Fruit fly (Drosophila melanogaster) whole organism, prepupa: ENCODE data around the gene hiw.

Experiments used
- CG10631 ChIP-seq: fragments of 200-800 bp; sonication (Bioruptor generic); optimal IDR thresholded peaks from 2 replicates; lab custom pipeline; 2016; ENCODE audit warnings: missing biosample characterization, missing genetic modification characterization
- CG11294 ChIP-seq: fragments of 200-800 bp; sonication (Bioruptor generic); IDR thresholded peaks from 2 replicates; pipeline ENCODE4 v1.3.6; 2022; ENCODE audit warnings: missing biosample characterization, missing genetic modification characterization
- CG11762 ChIP-seq: fragments of 200-800 bp; sonication (Bioruptor generic); optimal IDR thresholded peaks from 3 replicates; lab custom pipeline; 2016; ENCODE audit warnings: missing biosample characterization, missing genetic modification characterization; ENCODE audit not compliant: insufficient read depth
- CG15336 ChIP-seq: fragments of 200-800 bp; sonication (Bioruptor generic); IDR thresholded peaks from 2 replicates; pipeline ENCODE4 v1.3.6; 2022; ENCODE audit warnings: missing biosample characterization, missing genetic modification characterization
- CG3032 ChIP-seq: fragments of 200-800 bp; optimal IDR thresholded peaks from 2 replicates; lab custom pipeline; 2019; ENCODE audit warnings: missing biosample characterization, mild to moderate bottlenecking, missing genetic modification characterization, moderate library complexity
- CG31627 ChIP-seq: fragments of 200-800 bp; sonication (Bioruptor generic); optimal IDR thresholded peaks from 3 replicates; lab custom pipeline; 2016; ENCODE audit warnings: missing biosample characterization, missing genetic modification characterization
- CG32006 ChIP-seq: fragments of 200-800 bp; sonication (Bioruptor generic); optimal IDR thresholded peaks from 3 replicates; lab custom pipeline; 2017; ENCODE audit warnings: missing biosample characterization, mild to moderate bottlenecking, missing genetic modification characterization
- CG34406 ChIP-seq: fragments of 200-800 bp; sonication (Bioruptor generic); optimal IDR thresholded peaks from 3 replicates; lab custom pipeline; 2016; ENCODE audit warnings: missing biosample characterization, missing genetic modification characterization
- CG3919 ChIP-seq: fragments of 200-800 bp; sonication (Bioruptor generic); optimal IDR thresholded peaks from 3 replicates; lab custom pipeline; 2016; ENCODE audit warnings: missing biosample characterization, missing genetic modification characterization
- CG4318 ChIP-seq: fragments of 200-800 bp; sonication (Bioruptor generic); optimal IDR thresholded peaks from 3 replicates; lab custom pipeline; 2017; ENCODE audit warnings: missing biosample characterization, mild to moderate bottlenecking, missing genetic modification characterization
- CG6163 ChIP-seq: fragments of 200-800 bp; sonication (Bioruptor generic); IDR thresholded peaks from 3 replicates; pipeline ENCODE4 v1.3.6; 2022; ENCODE audit warnings: missing biosample characterization, missing genetic modification characterization
- CG6276 ChIP-seq: fragments of 200-800 bp; sonication (Bioruptor generic); optimal IDR thresholded peaks from 2 replicates; lab custom pipeline; 2017; ENCODE audit warnings: missing biosample characterization, mild to moderate bottlenecking, missing genetic modification characterization
- CG6792 ChIP-seq: fragments of 200-800 bp; sonication (Bioruptor generic); optimal IDR thresholded peaks from 3 replicates; lab custom pipeline; 2016; ENCODE audit warnings: missing biosample characterization, missing genetic modification characterization
- CG6808 ChIP-seq: fragments of 200-800 bp; sonication (Bioruptor generic); optimal IDR thresholded peaks from 3 replicates; lab custom pipeline; 2017; ENCODE audit warnings: missing biosample characterization, missing genetic modification characterization, mild to moderate bottlenecking, moderate library complexity, missing genetic modification reagents
- CG6854 ChIP-seq: fragments of 200-800 bp; sonication (Bioruptor generic); optimal IDR thresholded peaks from 2 replicates; lab custom pipeline; 2017; ENCODE audit warnings: missing biosample characterization, mild to moderate bottlenecking, missing genetic modification characterization
- CG7368 ChIP-seq: fragments of 200-800 bp; sonication (Bioruptor generic); optimal IDR thresholded peaks from 3 replicates; lab custom pipeline; 2016; ENCODE audit warnings: missing biosample characterization, missing genetic modification characterization
- CG8119 ChIP-seq: fragments of 200-800 bp; sonication (Bioruptor generic); IDR thresholded peaks from 3 replicates; pipeline ENCODE4 v1.3.6; 2022; ENCODE audit warnings: missing biosample characterization, missing genetic modification characterization
- CG8319 ChIP-seq: fragments of 200-800 bp; sonication (Bioruptor generic); optimal IDR thresholded peaks from 3 replicates; lab custom pipeline; 2016; ENCODE audit warnings: missing biosample characterization, missing genetic modification characterization
- CG8632 ChIP-seq: fragments of 200-800 bp; sonication (Bioruptor generic); optimal IDR thresholded peaks from 3 replicates; lab custom pipeline; 2016; ENCODE audit warnings: missing biosample characterization, missing genetic modification characterization
- Eip75B ChIP-seq: fragments of 200-800 bp; sonication (Bioruptor generic); optimal IDR thresholded peaks from 3 replicates; lab custom pipeline; 2016; ENCODE audit warnings: missing biosample characterization, missing genetic modification characterization
- Eip78C ChIP-seq: fragments of 200-800 bp; sonication (Bioruptor generic); peaks from one replicate; lab custom pipeline; 2016; ENCODE audit warnings: missing biosample characterization, missing genetic modification characterization
- Eip93F ChIP-seq: fragments of 200-800 bp; sonication (Bioruptor generic); optimal IDR thresholded peaks from 2 replicates; lab custom pipeline; 2016; ENCODE audit warnings: missing biosample characterization, mild to moderate bottlenecking, missing genetic modification characterization
- Ets21C ChIP-seq: fragments of 200-800 bp; sonication (Bioruptor generic); optimal IDR thresholded peaks from 3 replicates; lab custom pipeline; 2016; ENCODE audit warnings: missing biosample characterization, missing genetic modification characterization
- Ets96B ChIP-seq: fragments of 200-800 bp; optimal IDR thresholded peaks from 2 replicates; lab custom pipeline; 2019; ENCODE audit warnings: missing biosample characterization, mild to moderate bottlenecking, missing genetic modification characterization, moderate library complexity
- Gug ChIP-seq: fragments of 200-800 bp; sonication (Bioruptor generic); IDR thresholded peaks from 2 replicates; pipeline ENCODE4 v1.3.6; 2022; ENCODE audit warnings: missing biosample characterization, missing genetic modification characterization
- Hr38 ChIP-seq: sonication (Bioruptor generic); optimal IDR thresholded peaks from 2 replicates; lab custom pipeline; 2016; ENCODE audit warnings: missing biosample characterization, missing genetic modification characterization
- Hr39 ChIP-seq: fragments of 200-800 bp; sonication (Bioruptor generic); optimal IDR thresholded peaks from 2 replicates; lab custom pipeline; 2016; ENCODE audit warnings: missing biosample characterization, missing genetic modification characterization
- Hr4 ChIP-seq: fragments of 200-800 bp; sonication (Bioruptor generic); optimal IDR thresholded peaks from 3 replicates; lab custom pipeline; 2016; ENCODE audit warnings: missing biosample characterization, missing genetic modification characterization
- Lpt ChIP-seq: fragments of 200-800 bp; sonication (Bioruptor generic); optimal IDR thresholded peaks from 3 replicates; lab custom pipeline; 2016; ENCODE audit warnings: missing biosample characterization, missing genetic modification characterization
- Met ChIP-seq: fragments of 200-800 bp; sonication (Bioruptor generic); optimal IDR thresholded peaks from 3 replicates; lab custom pipeline; 2016; ENCODE audit warnings: missing biosample characterization, missing genetic modification characterization
- OdsH ChIP-seq: fragments of 200-800 bp; sonication (Bioruptor generic); optimal IDR thresholded peaks from 3 replicates; lab custom pipeline; 2016; ENCODE audit warnings: missing biosample characterization, missing genetic modification characterization
- Sox14 ChIP-seq: fragments of 200-800 bp; sonication (Bioruptor generic); optimal IDR thresholded peaks from 3 replicates; lab custom pipeline; 2016; ENCODE audit warnings: missing biosample characterization, missing genetic modification characterization
- Sox15 ChIP-seq: fragments of 200-800 bp; sonication (Bioruptor generic); optimal IDR thresholded peaks from 3 replicates; lab custom pipeline; 2016; ENCODE audit warnings: missing biosample characterization, missing genetic modification characterization
- achi ChIP-seq: fragments of 200-800 bp; sonication (Bioruptor generic); optimal IDR thresholded peaks from 3 replicates; lab custom pipeline; 2016; ENCODE audit warnings: missing biosample characterization, missing genetic modification characterization
- acj6 ChIP-seq: fragments of 200-800 bp; sonication (Bioruptor generic); optimal IDR thresholded peaks from 3 replicates; lab custom pipeline; 2016; ENCODE audit warnings: missing biosample characterization, missing genetic modification characterization
- cyc ChIP-seq: fragments of 200-800 bp; sonication (Bioruptor generic); optimal IDR thresholded peaks from 3 replicates; lab custom pipeline; 2016; ENCODE audit warnings: missing biosample characterization, missing genetic modification characterization
- dac ChIP-seq: fragments of 200-800 bp; sonication (Bioruptor generic); optimal IDR thresholded peaks from 2 replicates; lab custom pipeline; 2017; ENCODE audit warnings: missing biosample characterization, mild to moderate bottlenecking, missing genetic modification characterization
- dsx ChIP-seq: fragments of 200-800 bp; optimal IDR thresholded peaks from 3 replicates; lab custom pipeline; 2019; ENCODE audit warnings: missing biosample characterization, mild to moderate bottlenecking, missing genetic modification characterization, moderate library complexity; ENCODE audit not compliant: poor library complexity, severe bottlenecking
- eg ChIP-seq: fragments of 200-800 bp; sonication (Bioruptor generic); IDR thresholded peaks from 3 replicates; pipeline ENCODE4 v1.3.6; 2022; ENCODE audit warnings: missing biosample characterization, missing genetic modification characterization
- esn ChIP-seq: fragments of 200-800 bp; sonication (Bioruptor generic); optimal IDR thresholded peaks from 2 replicates; lab custom pipeline; 2016; ENCODE audit warnings: missing biosample characterization, mild to moderate bottlenecking, missing genetic modification characterization, moderate library complexity
- fkh ChIP-seq: fragments of 200-800 bp; sonication (Bioruptor generic); optimal IDR thresholded peaks from 3 replicates; lab custom pipeline; 2017; ENCODE audit warnings: missing biosample characterization, mild to moderate bottlenecking, missing genetic modification characterization, moderate library complexity
- lz ChIP-seq: fragments of 200-800 bp; sonication (Bioruptor generic); optimal IDR thresholded peaks from 3 replicates; lab custom pipeline; 2016; ENCODE audit warnings: missing biosample characterization, missing genetic modification characterization
- net ChIP-seq: fragments of 200-800 bp; sonication (Bioruptor generic); optimal IDR thresholded peaks from 3 replicates; lab custom pipeline; 2016; ENCODE audit warnings: missing biosample characterization, missing genetic modification characterization
- salr ChIP-seq, 2 experiments: fragments of 200-800 bp; sonication (Bioruptor generic); optimal IDR thresholded peaks; 3 replicates each; lab custom pipeline; 2016 to 2018; ENCODE audit warnings: missing biosample characterization in 2 of 2, missing genetic modification characterization in 2 of 2, mild to moderate bottlenecking in 1 of 2
- spab ChIP-seq: fragments of 200-800 bp; sonication (Bioruptor generic); optimal IDR thresholded peaks from 2 replicates; lab custom pipeline; 2017; ENCODE audit warnings: missing biosample characterization, mild to moderate bottlenecking, missing genetic modification characterization, missing genetic modification reagents
- ss ChIP-seq, 2 experiments: fragments of 200-800 bp; sonication (Bioruptor generic); optimal IDR thresholded peaks; 2 replicates in 1 of 2; 3 replicates in 1 of 2; lab custom pipeline; 2017 to 2018; ENCODE audit warnings: mild to moderate bottlenecking in 2 of 2, missing biosample characterization in 2 of 2, missing genetic modification characterization in 2 of 2, moderate library complexity in 1 of 2
- topi ChIP-seq: fragments of 200-800 bp; sonication (Bioruptor generic); optimal IDR thresholded peaks from 3 replicates; lab custom pipeline; 2016; ENCODE audit warnings: missing biosample characterization, missing genetic modification characterization
- vri ChIP-seq: fragments of 200-800 bp; sonication (Bioruptor generic); optimal IDR thresholded peaks from 3 replicates; lab custom pipeline; 2016; ENCODE audit warnings: missing biosample characterization, mild to moderate bottlenecking, missing genetic modification characterization

Gene hiw

DNA sequence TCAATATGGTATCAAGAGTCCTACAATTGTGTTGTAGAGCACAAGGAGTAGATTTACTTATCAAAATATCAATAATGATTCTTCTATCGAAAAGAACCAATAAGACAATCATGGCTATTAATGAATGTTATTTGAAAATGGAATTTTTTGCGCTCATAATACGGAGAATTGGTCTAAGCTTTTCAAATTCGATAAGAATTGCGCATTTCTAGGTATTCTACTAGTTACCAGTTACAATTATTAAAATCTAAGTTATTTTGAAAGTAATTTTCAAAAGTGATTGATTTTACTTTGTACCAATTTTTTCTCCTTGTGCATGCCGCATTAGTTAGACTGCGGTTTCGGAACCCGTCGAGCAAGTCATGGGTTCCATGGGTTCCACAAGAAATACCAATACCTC is 6.9 kb upstream of the hiw start (continued):
- TF ChIP-seq OdsH (GFP tag; lab: Kevin White, UChicago) = no peak
- no peak for TF ChIP-seq Eip75B (GFP tag; lab: Kevin White, UChicago)
- TF ChIP-seq CG8632 = no peak
- no peak for TF ChIP-seq CG11294 (GFP tag; lab: Robert Waterston, UW)
- TF ChIP-seq Hr39 = peak; percentile 24
- no peak for TF ChIP-seq CG4318 (GFP tag; lab: Kevin White, UChicago)
- peak; percentile 17 for TF ChIP-seq acj6 (GFP tag; lab: Kevin White, UChicago)
- TF ChIP-seq CG6163 (GFP tag; lab: Robert Waterston, UW) = no peak
- TF ChIP-seq CG3919 = no peak
- peak; percentile 49 for TF ChIP-seq esn (GFP tag; lab: Kevin White, UChicago)
- no peak for TF ChIP-seq CG8319 (GFP tag; lab: Kevin White, UChicago)
- no peak for TF ChIP-seq topi (GFP tag; lab: Kevin White, UChicago)
- TF ChIP-seq Ets21C (GFP tag; lab: Kevin White, UChicago) = no peak
- no peak for TF ChIP-seq eg (GFP tag; lab: Robert Waterston, UW)
- TF ChIP-seq Lpt = no peak
- no peak for TF ChIP-seq Gug (GFP tag; lab: Robert Waterston, UW)
- no peak for TF ChIP-seq CG6276
- no peak for TF ChIP-seq CG8119 (GFP tag; lab: Robert Waterston, UW)
- TF ChIP-seq CG6792 (GFP tag; lab: Kevin White, UChicago) = no peak
- TF ChIP-seq dsx (GFP tag; lab: Kevin White, UChicago) = no peak
- TF ChIP-seq achi (GFP tag; lab: Kevin White, UChicago) = no peak
- no peak for TF ChIP-seq CG3032
- no peak for TF ChIP-seq Sox15
- TF ChIP-seq CG7368 = no peak

DNA sequence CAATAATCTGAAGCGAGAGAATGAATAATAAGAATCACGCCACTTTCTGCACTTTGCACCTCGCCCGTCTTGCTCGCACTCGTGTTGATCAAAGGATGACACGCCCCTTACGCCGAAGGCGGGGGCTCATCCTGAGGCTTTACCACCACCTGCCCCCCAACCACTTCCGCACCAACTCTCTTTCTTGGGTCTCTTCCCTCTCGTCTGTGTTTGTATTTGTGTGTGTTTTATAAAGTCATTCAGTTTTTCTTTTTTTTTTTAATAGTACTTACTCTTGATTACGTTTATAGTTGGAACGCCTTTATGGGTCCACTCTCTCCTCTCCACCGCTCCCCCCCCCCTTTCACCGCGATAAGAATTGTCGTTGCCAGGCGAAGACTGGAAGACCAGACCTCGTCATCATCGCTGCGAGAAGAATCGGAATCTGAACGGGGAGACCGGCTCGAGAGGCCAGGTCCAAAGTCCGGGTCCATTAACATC is 6.2 kb upstream of the hiw start:
- TF ChIP-seq dsx (GFP tag; lab: Kevin White, UChicago) = peak; percentile 81
- TF ChIP-seq fkh (GFP tag; lab: Kevin White, UChicago) = no peak
- TF ChIP-seq CG7368 = peak; percentile 92
- TF ChIP-seq Hr38 (GFP tag; lab: Kevin White, UChicago) = no peak
- TF ChIP-seq topi (GFP tag; lab: Kevin White, UChicago) = peak; percentile 82
- peak; percentile 94 for TF ChIP-seq Ets96B (tag; lab: Kevin White, UChicago)
- TF ChIP-seq CG10631 (GFP tag; lab: Kevin White, UChicago) = peak; percentile 37
- peak; percentile 85 for TF ChIP-seq CG3032
- TF ChIP-seq Lpt = peak; percentile 92
- TF ChIP-seq CG31627 = no peak
- TF ChIP-seq vri = peak; percentile 57
- peak; percentile 94 for TF ChIP-seq CG11762 (GFP tag; lab: Kevin White, UChicago)
- peak; percentile 99 for TF ChIP-seq CG6808 (GFP tag; lab: Kevin White, UChicago)
- peak; percentile 99 for TF ChIP-seq spab
- TF ChIP-seq Hr39 = peak; percentile 34
- TF ChIP-seq dac (GFP tag; lab: Kevin White, UChicago) = peak; percentile 77
- peak; percentile 84 for TF ChIP-seq eg (GFP tag; lab: Robert Waterston, UW)
- TF ChIP-seq ss (GFP tag; optimal IDR thresholded peaks at IDR 0.05; lab: Kevin White, UChicago) = peak; percentile 100
- peak; percentile 97 for TF ChIP-seq CG6854 (GFP tag; lab: Kevin White, UChicago)
- peak; percentile 87 for TF ChIP-seq CG15336 (GFP tag; lab: Robert Waterston, UW)
- peak; percentile 85 for TF ChIP-seq Sox14
- peak; percentile 59 for TF ChIP-seq cyc
- TF ChIP-seq Hr4 (GFP tag; lab: Kevin White, UChicago) = peak; percentile 63
- TF ChIP-seq Sox15 = no peak
- peak; percentile 62 for TF ChIP-seq CG4318 (GFP tag; lab: Kevin White, UChicago)
- TF ChIP-seq salr (GFP tag; optimal IDR thresholded peaks at IDR 0.05; lab: Kevin White, UChicago) = peak; percentile 89 to 98
- TF ChIP-seq Met (GFP tag; lab: Kevin White, UChicago) = peak; percentile 72
- peak; percentile 93 for TF ChIP-seq CG6276
- TF ChIP-seq net = peak; percentile 96
- TF ChIP-seq Eip75B (GFP tag; lab: Kevin White, UChicago) = peak; percentile 87
- peak; percentile 93 for TF ChIP-seq CG3919
- peak; percentile 86 for TF ChIP-seq CG8632
- peak; percentile 91 for TF ChIP-seq Eip78C (GFP tag; lab: Kevin White, UChicago)
- TF ChIP-seq CG34406 (GFP tag; lab: Kevin White, UChicago) = peak; percentile 76
- TF ChIP-seq Eip93F = peak; percentile 35
- peak; percentile 75 for TF ChIP-seq acj6 (GFP tag; lab: Kevin White, UChicago)
- peak; percentile 91 for TF ChIP-seq CG8119 (GFP tag; lab: Robert Waterston, UW)
- peak; percentile 85 for TF ChIP-seq CG32006 (GFP tag; lab: Kevin White, UChicago)
- peak; percentile 28 for TF ChIP-seq lz
- TF ChIP-seq OdsH (GFP tag; lab: Kevin White, UChicago) = peak; percentile 83
